Fruit fly (Drosophila melanogaster) whole organism, embryonic: Measurements from ENCODE around the gene Him.

Experiments used
- Adf1 ChIP-seq: fragments of 200-800 bp; sonication (Bioruptor generic); IDR thresholded peaks from 2 replicates; pipeline ENCODE4 v1.3.6; 2022; ENCODE audit warnings: missing biosample characterization, missing genetic modification characterization
- Bteb2 ChIP-seq: fragments of 200-800 bp; sonication (Bioruptor generic); optimal IDR thresholded peaks from 2 replicates; lab custom pipeline; 2016; ENCODE audit warnings: missing biosample characterization, missing genetic modification characterization
- CG12391 ChIP-seq: fragments of 200-800 bp; sonication (Bioruptor generic); optimal IDR thresholded peaks from 3 replicates; lab custom pipeline; 2018; ENCODE audit warnings: missing biosample characterization, mild to moderate bottlenecking, missing genetic modification characterization, moderate library complexity
- CG14050 ChIP-seq: fragments of 200-800 bp; sonication (Bioruptor generic); IDR thresholded peaks from 3 replicates; pipeline ENCODE4 v1.3.6; 2022; ENCODE audit warnings: missing biosample characterization, missing genetic modification characterization
- CG2678 ChIP-seq: fragments of 200-800 bp; sonication (Bioruptor generic); optimal IDR thresholded peaks from 3 replicates; lab custom pipeline; 2019; ENCODE audit warnings: missing biosample characterization, mild to moderate bottlenecking, missing genetic modification characterization, moderate library complexity
- CG30431 ChIP-seq: fragments of 200-800 bp; sonication (Bioruptor generic); optimal IDR thresholded peaks from 2 replicates; lab custom pipeline; 2017; ENCODE audit warnings: missing biosample characterization, missing genetic modification characterization
- CG3847 ChIP-seq: fragments of 200-800 bp; sonication (Bioruptor generic); IDR thresholded peaks from 2 replicates; pipeline ENCODE4 v1.3.6; 2022; ENCODE audit warnings: missing biosample characterization, missing genetic modification characterization
- CG4360 ChIP-seq: fragments of 200-800 bp; sonication (Bioruptor generic); IDR thresholded peaks from 2 replicates; pipeline ENCODE4 v1.3.6; 2022; ENCODE audit warnings: missing biosample characterization, missing genetic modification characterization
- CG4707 ChIP-seq: fragments of 200-800 bp; sonication (Bioruptor generic); optimal IDR thresholded peaks from 2 replicates; lab custom pipeline; 2018; ENCODE audit warnings: missing biosample characterization, mild to moderate bottlenecking, missing genetic modification characterization, moderate library complexity
- CG4820 ChIP-seq: fragments of 200-800 bp; sonication (Bioruptor generic); optimal IDR thresholded peaks from 3 replicates; lab custom pipeline; 2016; ENCODE audit warnings: missing biosample characterization, missing genetic modification characterization
- CG6175 ChIP-seq: fragments of 200-800 bp; sonication (Bioruptor generic); IDR thresholded peaks from 3 replicates; pipeline ENCODE4 v1.3.6; 2022; ENCODE audit warnings: missing biosample characterization, missing genetic modification characterization
- CG7928 ChIP-seq: fragments of 200-800 bp; sonication (Bioruptor generic); optimal IDR thresholded peaks from 2 replicates; lab custom pipeline; 2017; ENCODE audit warnings: missing biosample characterization, mild to moderate bottlenecking, missing genetic modification characterization
- CG9876 ChIP-seq: fragments of 200-800 bp; sonication (Bioruptor generic); optimal IDR thresholded peaks from 2 replicates; lab custom pipeline; 2016; ENCODE audit warnings: missing biosample characterization, missing genetic modification characterization
- Chrac-16 ChIP-seq: fragments of 200-800 bp; sonication (Bioruptor generic); optimal IDR thresholded peaks from 3 replicates; lab custom pipeline; 2016; ENCODE audit warnings: missing biosample characterization, missing genetic modification characterization
- Deaf1 ChIP-seq: fragments of 200-800 bp; optimal IDR thresholded peaks from 3 replicates; lab custom pipeline; 2019; ENCODE audit warnings: missing biosample characterization, mild to moderate bottlenecking, missing genetic modification characterization, moderate library complexity
- Dip3 ChIP-seq: fragments of 200-800 bp; sonication (Bioruptor generic); optimal IDR thresholded peaks from 3 replicates; lab custom pipeline; 2016; ENCODE audit warnings: missing biosample characterization, missing genetic modification characterization
- Eip74EF ChIP-seq, 2 experiments: fragments of 200-800 bp in 1 of 2; fragments of >200 bp in 1 of 2; sonication (Bioruptor generic) in 1 of 2; optimal IDR thresholded peaks; 2 replicates each; lab custom pipeline; 2017 to 2019; ENCODE audit warnings: missing biosample characterization in 2 of 2, missing genetic modification characterization in 2 of 2, mild to moderate bottlenecking in 1 of 2, moderate library complexity in 1 of 2
- Gug ChIP-seq: fragments of 200-800 bp; sonication (Bioruptor generic); IDR thresholded peaks from 4 replicates; pipeline ENCODE4 v1.3.6; 2022; ENCODE audit warnings: missing biosample characterization, missing genetic modification characterization
- Hr78 ChIP-seq, 2 experiments: fragments of 200-800 bp in 1 of 2; fragments of >200 bp in 1 of 2; sonication (Bioruptor generic) in 1 of 2; optimal IDR thresholded peaks; 2 replicates each; lab custom pipeline; 2017 to 2019; ENCODE audit warnings: missing biosample characterization in 2 of 2, missing genetic modification characterization in 2 of 2, mild to moderate bottlenecking in 1 of 2, moderate library complexity in 1 of 2
- Kr ChIP-seq: fragments of 200-800 bp; sonication (Bioruptor generic); optimal IDR thresholded peaks from 2 replicates; lab custom pipeline; 2017; ENCODE audit warnings: missing biosample characterization, mild to moderate bottlenecking, missing genetic modification characterization
- Med ChIP-seq: fragments of 200-800 bp; sonication (Bioruptor generic); peaks from one replicate; lab custom pipeline; 2016; ENCODE audit warnings: missing biosample characterization, missing genetic modification characterization, mild to moderate bottlenecking, inconsistent platforms, moderate library complexity
- Nf-YB ChIP-seq: fragments of 200-800 bp; sonication (Bioruptor generic); optimal IDR thresholded peaks from 3 replicates; lab custom pipeline; 2019; ENCODE audit warnings: missing biosample characterization, mild to moderate bottlenecking, missing genetic modification characterization, moderate library complexity
- Usf ChIP-seq: fragments of 200-800 bp; sonication (Bioruptor generic); optimal IDR thresholded peaks from 2 replicates; lab custom pipeline; 2017; ENCODE audit warnings: missing genotype, missing biosample characterization, missing genetic modification characterization
- cg ChIP-seq: fragments of 200-800 bp; sonication (Bioruptor generic); optimal IDR thresholded peaks from 3 replicates; lab custom pipeline; 2019; ENCODE audit warnings: missing biosample characterization, mild to moderate bottlenecking, missing genetic modification characterization, moderate library complexity
- cwo ChIP-seq: fragments of 200-800 bp; sonication (Bioruptor generic); optimal IDR thresholded peaks from 3 replicates; lab custom pipeline; 2017; ENCODE audit warnings: missing biosample characterization, missing genetic modification characterization, mild to moderate bottlenecking, moderate library complexity, missing genetic modification reagents
- dati ChIP-seq: fragments of 200-800 bp; sonication (Bioruptor generic); IDR thresholded peaks from 2 replicates; pipeline ENCODE4 v1.3.6; 2022; ENCODE audit warnings: missing biosample characterization, missing genetic modification characterization
- grn ChIP-seq: fragments of 200-800 bp; sonication (Bioruptor generic); optimal IDR thresholded peaks from 3 replicates; lab custom pipeline; 2017; ENCODE audit warnings: missing biosample characterization, missing genetic modification characterization
- jumu ChIP-seq: fragments of 200-800 bp; sonication (Bioruptor generic); optimal IDR thresholded peaks from 3 replicates; lab custom pipeline; 2016; ENCODE audit warnings: missing biosample characterization, missing genetic modification characterization
- kay ChIP-seq: fragments of 200-800 bp; sonication (Bioruptor generic); optimal IDR thresholded peaks from 2 replicates; lab custom pipeline; 2016; ENCODE audit warnings: missing biosample characterization, missing genetic modification characterization
- lab ChIP-seq: fragments of 200-800 bp; sonication (Bioruptor generic); optimal IDR thresholded peaks from 3 replicates; lab custom pipeline; 2017; ENCODE audit warnings: missing biosample characterization, missing genetic modification characterization, mild to moderate bottlenecking, moderate library complexity, missing genetic modification reagents
- pan ChIP-seq, 4 experiments: fragments of >200 bp in 3 of 4; fragments of 200-800 bp in 1 of 4; sonication (Bioruptor generic) in 1 of 4; optimal IDR thresholded peaks in 3 of 4; IDR thresholded peaks in 1 of 4; 2 replicates each; pipeline versions ENCODE4 v1.3.6 to Lab custom; 2017 to 2022; ENCODE audit warnings: missing biosample characterization in 2 of 4, missing genetic modification characterization in 2 of 4, mixed read lengths in 1 of 4
- pfk ChIP-seq: fragments of 200-800 bp; sonication (Bioruptor generic); optimal IDR thresholded peaks from 2 replicates; lab custom pipeline; 2018; ENCODE audit warnings: missing biosample characterization, mild to moderate bottlenecking, missing genetic modification characterization, moderate library complexity
- pzg ChIP-seq: fragments of 200-800 bp; sonication (Bioruptor generic); optimal IDR thresholded peaks from 3 replicates; lab custom pipeline; 2018; ENCODE audit warnings: missing biosample characterization, mild to moderate bottlenecking, missing genetic modification characterization, moderate library complexity
- row ChIP-seq: fragments of 200-800 bp; sonication (Bioruptor generic); IDR thresholded peaks from 3 replicates; pipeline ENCODE4 v1.3.6; 2022; ENCODE audit warnings: missing biosample characterization, missing genetic modification characterization
- sqz ChIP-seq: fragments of 200-800 bp; sonication (Bioruptor generic); optimal IDR thresholded peaks from 3 replicates; lab custom pipeline; 2018; ENCODE audit warnings: missing biosample characterization, mild to moderate bottlenecking, missing genetic modification characterization
- sr ChIP-seq: fragments of 200-800 bp; sonication (Bioruptor generic); IDR thresholded peaks from 3 replicates; pipeline ENCODE4 v1.3.6; 2022; ENCODE audit warnings: missing biosample characterization, missing genetic modification characterization
- sug ChIP-seq: fragments of 200-800 bp; optimal IDR thresholded peaks from 2 replicates; lab custom pipeline; 2019; ENCODE audit warnings: missing biosample characterization, mild to moderate bottlenecking, missing genetic modification characterization, moderate library complexity
- tio ChIP-seq: fragments of 200-800 bp; sonication (Bioruptor generic); optimal IDR thresholded peaks from 2 replicates; lab custom pipeline; 2017; ENCODE audit warnings: missing biosample characterization, missing genetic modification characterization, inconsistent platforms
- tll ChIP-seq, 2 experiments: fragments of 200-800 bp in 1 of 2; fragments of >200 bp in 1 of 2; sonication (Bioruptor generic) in 1 of 2; optimal IDR thresholded peaks; 2 replicates each; lab custom pipeline; 2017 to 2019; ENCODE audit warnings: missing biosample characterization in 2 of 2, missing genetic modification characterization in 2 of 2, mild to moderate bottlenecking in 1 of 2, moderate library complexity in 1 of 2
- wor ChIP-seq: fragments of 200-800 bp; sonication (Bioruptor generic); IDR thresholded peaks from 2 replicates; pipeline ENCODE4 v1.3.6; 2022; ENCODE audit warnings: missing biosample characterization, missing genetic modification characterization

Him gene

DNA sequence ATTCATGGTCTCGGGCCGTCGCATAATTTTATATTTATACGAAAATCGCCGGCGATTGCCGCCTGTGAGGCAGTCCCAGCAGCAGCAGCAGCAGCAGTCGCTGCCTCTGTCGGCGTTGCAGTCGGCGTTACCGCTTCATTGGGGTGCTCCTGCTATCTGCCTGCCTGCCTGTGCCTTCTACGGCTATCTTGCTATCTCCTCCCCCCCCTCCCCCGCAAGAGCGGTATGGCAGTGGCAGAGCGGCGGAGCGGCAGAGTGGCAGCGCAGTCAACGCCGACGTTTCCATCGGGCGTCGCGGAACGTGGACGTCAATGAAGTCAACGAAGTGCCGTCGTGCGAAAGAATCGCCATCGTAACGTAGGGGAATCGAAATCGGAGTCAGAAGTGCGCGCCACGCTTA, 36.0 kb downstream of the Him start (continued):
- TF ChIP-seq Eip74EF (GFP tag; optimal IDR thresholded peaks at IDR 0.05; lab: Kevin White, UChicago), result no peak

DNA sequence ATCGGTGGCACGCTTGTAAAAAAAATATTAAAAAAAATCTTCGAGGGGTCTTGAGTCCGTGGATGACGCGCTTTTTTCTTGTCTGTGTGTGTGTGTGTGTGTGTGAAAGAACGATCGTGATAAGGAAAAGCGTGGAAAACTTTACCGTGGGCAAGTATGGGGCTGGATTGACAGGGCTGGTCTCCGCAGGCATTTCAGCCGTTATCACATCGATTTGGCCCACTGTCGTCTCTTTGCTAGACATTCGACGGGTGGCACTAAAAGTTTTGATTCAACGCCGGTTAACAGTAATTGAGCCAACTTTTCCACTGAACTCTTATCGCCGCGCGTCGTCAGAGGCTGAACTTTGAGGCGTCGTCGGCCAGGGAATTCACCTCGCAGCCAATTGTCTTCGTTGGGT, 37.6 kb downstream of the Him start:
- TF ChIP-seq Adf1 (GFP tag; lab: Robert Waterston, UW) (peak; percentile 16; the same call in 1 of the 2 replicates), wor (GFP tag; lab: Robert Waterston, UW) (no peak), tll (GFP tag; optimal IDR thresholded peaks at IDR 0.05; lab: Kevin White, UChicago) (no peak), cg (GFP tag; lab: Kevin White, UChicago) (peak; percentile 16), row (GFP tag; lab: Robert Waterston, UW) (peak; percentile 53; the same call in 2 of the 3 replicates), CG12391 (no peak), Deaf1 (tag; lab: Kevin White, UChicago) (peak; percentile 3), CG14050 (no peak), Hr78 (GFP tag; optimal IDR thresholded peaks at IDR 0.05; lab: Kevin White, UChicago) (peak in 1 of 2 experiments; percentile 70), grn (GFP tag; lab: Kevin White, UChicago) (peak; percentile 70), lab (GFP tag; lab: Kevin White, UChicago) (peak; percentile 4), CG4360 (GFP tag; lab: Robert Waterston, UW) (no peak), CG4707 (peak; percentile 65), Med (GFP tag; lab: Kevin White, UChicago) (peak; percentile 69), Chrac-16 (GFP tag; lab: Kevin White, UChicago) (no peak), CG3847 (no peak), sr (GFP tag; lab: Robert Waterston, UW) (no peak), tio (GFP tag; lab: Kevin White, UChicago) (no peak), Dip3 (GFP tag; lab: Kevin White, UChicago) (no peak), pzg (GFP tag; lab: Kevin White, UChicago) (no peak), CG6175 (GFP tag; lab: Robert Waterston, UW) (no peak), cwo (GFP tag; lab: Kevin White, UChicago) (peak; percentile 29), CG30431 (GFP tag; lab: Kevin White, UChicago) (no peak), pan (optimal IDR thresholded peaks at IDR 0.05; lab: Kevin White, UChicago) (no peak), pan (GFP tag; optimal IDR thresholded peaks at IDR 0.05 in 1 of 2, IDR thresholded peaks at IDR 0.05 in 1 of 2) (no peak), jumu (GFP tag; lab: Kevin White, UChicago) (no peak), sqz (GFP tag; lab: Kevin White, UChicago) (peak; percentile 10), dati (GFP tag; lab: Robert Waterston, UW) (no peak), Nf-YB (peak; percentile 24), CG4820 (GFP tag; lab: Kevin White, UChicago) (no peak), kay (GFP tag; lab: Kevin White, UChicago) (no peak), sug (tag; lab: Kevin White, UChicago) (peak; percentile 30), Gug (GFP tag; lab: Robert Waterston, UW) (no peak), Bteb2 (GFP tag; lab: Kevin White, UChicago) (no peak), Usf (no peak)
- TF ChIP-seq, all 482 proteins: peak for 13

DNA sequence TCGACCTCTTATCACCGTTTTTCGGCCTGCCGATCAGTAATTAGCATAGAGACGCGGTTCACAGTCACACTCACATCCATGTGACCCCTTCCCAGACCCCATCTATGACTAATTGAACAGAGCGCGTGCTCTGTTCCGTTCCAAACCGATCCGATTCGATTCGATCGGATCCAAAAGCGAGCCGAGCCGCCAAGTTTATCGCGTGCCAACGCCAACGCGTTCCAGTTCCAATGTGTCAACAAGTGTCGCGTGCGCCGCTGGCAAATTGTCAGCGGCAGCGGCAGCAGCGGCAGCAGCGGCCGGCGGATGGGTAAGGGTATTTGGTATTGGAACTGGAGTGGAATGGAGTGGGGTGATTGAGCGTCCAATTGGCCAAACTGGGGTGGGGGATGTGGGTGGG, 39.0 kb downstream of the Him start:
- TF ChIP-seq CG9876 (GFP tag; lab: Kevin White, UChicago) (no peak), Kr (GFP tag; lab: Kevin White, UChicago) (no peak), Deaf1 (tag; lab: Kevin White, UChicago) (peak; percentile 42), cwo (GFP tag; lab: Kevin White, UChicago) (peak; percentile 80), Hr78 (GFP tag; optimal IDR thresholded peaks at IDR 0.05; lab: Kevin White, UChicago) (peak in 1 of 2 experiments; percentile 27), lab (GFP tag; lab: Kevin White, UChicago) (peak; percentile 6), CG2678 (tag; lab: Kevin White, UChicago) (no peak), CG7928 (GFP tag; lab: Kevin White, UChicago) (no peak), pfk (GFP tag; lab: Kevin White, UChicago) (peak; percentile 79)
